Worm (Caenorhabditis elegans) whole organism, L4 larva: Measurements from ENCODE around the gene fbxb-71.

ENCODE experiments used
- F37D6.2 ChIP-seq: sonication (generic microtip); optimal IDR thresholded peaks from 2 replicates; lab custom pipeline; 2016; ENCODE audit warnings: mild to moderate bottlenecking, missing genetic modification characterization, missing compliant biosample characterization
- F49E8.2 ChIP-seq: sonication (generic microtip); optimal IDR thresholded peaks from 2 replicates; lab custom pipeline; 2016; ENCODE audit warnings: missing compliant biosample characterization, mild to moderate bottlenecking, missing genetic modification characterization, borderline replicate concordance
- R02D3.7 ChIP-seq: fragments of 150-350 bp; sonication (generic microtip); optimal IDR thresholded peaks from 3 replicates; lab custom pipeline; 2014; ENCODE audit warnings: missing biosample characterization, missing genetic modification characterization
- T20F7.1 ChIP-seq: fragments of 200-800 bp; sonication (Bioruptor generic); optimal IDR thresholded peaks from 2 replicates; lab custom pipeline; 2018; ENCODE audit warnings: mild to moderate bottlenecking, missing genetic modification characterization, missing compliant biosample characterization
- Y75B8A.6 ChIP-seq: fragments of 200-800 bp; sonication (Bioruptor generic); IDR thresholded peaks from 2 replicates; pipeline ENCODE4 v1.3.6; 2022; ENCODE audit warnings: missing genetic modification reagents, missing genetic modification characterization, missing compliant biosample characterization
- aha-1 ChIP-seq: fragments of 150-350 bp; peaks from one replicate; lab custom pipeline; 2014; ENCODE audit warnings: missing biosample characterization, missing genetic modification characterization
- daf-16 ChIP-seq, 3 experiments: sonication (generic microtip); optimal IDR thresholded peaks; 2 replicates each; lab custom pipeline; 2016 to 2017; ENCODE audit warnings: missing genetic modification characterization in 3 of 3, missing genetic modification reagents in 3 of 3, mild to moderate bottlenecking in 2 of 3, missing compliant biosample characterization in 2 of 3, missing biosample characterization in 1 of 3, moderate library complexity in 1 of 3
- dmd-6 ChIP-seq: fragments of 200-800 bp; sonication (Bioruptor generic); IDR thresholded peaks from 2 replicates; pipeline ENCODE4 v1.3.6; 2022; ENCODE audit warnings: missing genetic modification reagents, missing genetic modification characterization, missing compliant biosample characterization
- dmd-8 ChIP-seq: fragments of 200-800 bp; sonication (Bioruptor generic); IDR thresholded peaks from 2 replicates; pipeline ENCODE4 v1.3.6; 2022; ENCODE audit warnings: missing genetic modification characterization, missing compliant biosample characterization
- dmd-9 ChIP-seq: fragments of 200-800 bp; sonication (Bioruptor generic); IDR thresholded peaks from 2 replicates; pipeline ENCODE4 v1.3.6; 2022; ENCODE audit warnings: missing genetic modification reagents, missing genetic modification characterization, missing compliant biosample characterization
- dve-1 ChIP-seq: sonication (generic microtip); optimal IDR thresholded peaks from 2 replicates; lab custom pipeline; 2017; ENCODE audit warnings: antibody characterized with exemption, mild to moderate bottlenecking, missing genetic modification characterization, missing compliant biosample characterization; ENCODE audit not compliant: insufficient read depth
- egl-27 ChIP-seq: sonication (generic microtip); optimal IDR thresholded peaks from 3 replicates; lab custom pipeline; 2017; ENCODE audit warnings: missing biosample characterization, missing genetic modification reagents, missing genetic modification characterization
- gei-8 ChIP-seq: fragments of 200-800 bp; sonication (Bioruptor generic); optimal IDR thresholded peaks from 2 replicates; lab custom pipeline; 2018; ENCODE audit warnings: mild to moderate bottlenecking, missing genetic modification characterization, missing compliant biosample characterization
- hlh-11 ChIP-seq: fragments of 200-800 bp; sonication (Bioruptor generic); optimal IDR thresholded peaks from 2 replicates; lab custom pipeline; 2018; ENCODE audit warnings: mild to moderate bottlenecking, missing genetic modification characterization, missing compliant biosample characterization
- hlh-30 ChIP-seq: sonication (generic microtip); optimal IDR thresholded peaks from 2 replicates; lab custom pipeline; 2017; ENCODE audit warnings: antibody characterized with exemption, mild to moderate bottlenecking, missing genetic modification characterization, missing compliant biosample characterization; ENCODE audit not compliant: insufficient read depth
- lim-7 ChIP-seq: fragments of 200-800 bp; sonication (Bioruptor generic); IDR thresholded peaks from 2 replicates; pipeline ENCODE4 v1.3.6; 2022; ENCODE audit warnings: missing genetic modification characterization, missing compliant biosample characterization
- lin-1 ChIP-seq: fragments of 200-800 bp; sonication (Bioruptor generic); IDR thresholded peaks from 2 replicates; pipeline ENCODE4 v1.3.6; 2022; ENCODE audit warnings: missing genetic modification reagents, missing genetic modification characterization, missing compliant biosample characterization
- lin-38 ChIP-seq: fragments of 200-800 bp; sonication (Bioruptor generic); IDR thresholded peaks from 2 replicates; pipeline ENCODE4 v1.3.6; 2022; ENCODE audit warnings: missing genetic modification reagents, missing genetic modification characterization, missing compliant biosample characterization
- lir-3 ChIP-seq: sonication (generic microtip); optimal IDR thresholded peaks from 2 replicates; lab custom pipeline; 2016; ENCODE audit warnings: mild to moderate bottlenecking, missing genetic modification characterization, missing compliant biosample characterization
- mdl-1 ChIP-seq, 2 experiments: fragments of 150-350 bp in 1 of 2; sonication (generic microtip) in 1 of 2; optimal IDR thresholded peaks; 2 replicates each; lab custom pipeline; 2014 to 2017; ENCODE audit warnings: missing biosample characterization in 2 of 2, missing genetic modification characterization in 2 of 2
- mxl-3 ChIP-seq: fragments of 200-800 bp; sonication (Bioruptor generic); optimal IDR thresholded peaks from 2 replicates; lab custom pipeline; 2018; ENCODE audit warnings: mild to moderate bottlenecking, missing genetic modification characterization, missing compliant biosample characterization
- nhr-102 ChIP-seq: sonication (generic microtip); optimal IDR thresholded peaks from 2 replicates; lab custom pipeline; 2016; ENCODE audit warnings: mild to moderate bottlenecking, missing genetic modification characterization, moderate library complexity, missing compliant biosample characterization
- nhr-28 ChIP-seq: fragments of 150-350 bp; optimal IDR thresholded peaks from 2 replicates; lab custom pipeline; 2014; ENCODE audit warnings: missing biosample characterization, missing genetic modification characterization
- nhr-41 ChIP-seq: fragments of 200-800 bp; sonication (Bioruptor generic); IDR thresholded peaks from 2 replicates; pipeline ENCODE4 v1.3.6; 2022; ENCODE audit warnings: missing genetic modification reagents, missing genetic modification characterization, missing compliant biosample characterization
- nhr-48 ChIP-seq: sonication (generic microtip); optimal IDR thresholded peaks from 2 replicates; lab custom pipeline; 2016; ENCODE audit warnings: mild to moderate bottlenecking, missing genetic modification characterization, missing compliant biosample characterization
- nhr-77 ChIP-seq: fragments of 150-350 bp; optimal IDR thresholded peaks from 2 replicates; lab custom pipeline; 2014; ENCODE audit warnings: missing biosample characterization, missing genetic modification characterization
- php-3 ChIP-seq: fragments of 200-800 bp; sonication (Bioruptor generic); IDR thresholded peaks from 2 replicates; pipeline ENCODE4 v1.3.6; 2022; ENCODE audit warnings: missing genetic modification reagents, missing genetic modification characterization, missing compliant biosample characterization
- pqm-1 ChIP-seq: sonication (generic microtip); optimal IDR thresholded peaks from 2 replicates; lab custom pipeline; 2017; ENCODE audit warnings: missing biosample characterization, missing genetic modification characterization
- saeg-2 ChIP-seq: fragments of 200-800 bp; sonication (Bioruptor generic); IDR thresholded peaks from 2 replicates; pipeline ENCODE4 v1.3.6; 2022; ENCODE audit warnings: missing genetic modification reagents, missing genetic modification characterization, missing compliant biosample characterization
- spr-3 ChIP-seq: fragments of 200-800 bp; sonication (Bioruptor generic); optimal IDR thresholded peaks from 2 replicates; lab custom pipeline; 2018; ENCODE audit warnings: mild to moderate bottlenecking, missing genetic modification characterization, missing compliant biosample characterization
- tra-1 ChIP-seq: fragments of 200-800 bp; sonication (Bioruptor generic); IDR thresholded peaks from 2 replicates; pipeline ENCODE4 v1.3.6; 2022; ENCODE audit warnings: missing genetic modification reagents, missing genetic modification characterization, missing compliant biosample characterization
- unc-62 ChIP-seq, 3 experiments: fragments of 150-350 bp in 1 of 3; sonication (generic microtip); optimal IDR thresholded peaks in 2 of 3; peaks in 1 of 3; 1 replicate in 1 of 3; 2 replicates in 2 of 3; lab custom pipeline; 2014 to 2017; ENCODE audit warnings: missing biosample characterization in 3 of 3, missing genetic modification characterization in 3 of 3, missing genetic modification reagents in 3 of 3, missing genotype in 1 of 3
- vab-7 ChIP-seq: fragments of 200-800 bp; sonication (Bioruptor generic); IDR thresholded peaks from 2 replicates; pipeline ENCODE4 v1.3.6; 2022; ENCODE audit warnings: missing genetic modification reagents, missing genetic modification characterization, missing compliant biosample characterization
- ztf-7 ChIP-seq: fragments of 150-350 bp; optimal IDR thresholded peaks from 2 replicates; lab custom pipeline; 2014; ENCODE audit warnings: missing biosample characterization, missing genetic modification characterization

fbxb-71 gene

DNA sequence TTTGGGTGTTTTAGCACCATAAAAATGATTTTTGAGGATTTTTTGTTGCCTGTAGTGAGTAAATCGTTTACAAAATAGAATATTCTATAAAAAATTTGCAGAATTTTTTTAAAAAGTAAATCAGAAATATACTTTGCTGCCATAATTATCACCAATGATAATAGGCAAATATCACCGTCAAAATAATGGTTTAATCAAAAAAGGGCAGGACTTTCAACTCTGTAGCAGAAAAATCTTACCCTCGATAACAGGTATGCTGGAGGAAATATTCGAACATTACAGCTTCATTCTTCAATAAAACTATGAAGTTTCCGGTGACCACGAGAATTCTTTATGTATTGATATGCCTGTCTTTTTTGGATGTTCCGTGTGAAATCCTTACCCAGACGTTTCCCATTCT is 26.5 kb downstream of the fbxb-71 start, which contains the start of gene K09C4.4:
TSS of gene K09C4.4 (plus strand) at position 301 of the 400 bp plus-strand sequence.
- TF ChIP-seq daf-16 (GFP tag; optimal IDR thresholded peaks at IDR 0.05; lab: Kevin White, UChicago), result no peak
- TF ChIP-seq daf-16 (tag; optimal IDR thresholded peaks at IDR 0.05; lab: Kevin White, UChicago), result no peak
- peak in 1 of 2 experiments; percentile 18 for TF ChIP-seq unc-62 (GFP tag; optimal IDR thresholded peaks at IDR 0.05 in 1 of 2; lab: Kevin White, UChicago)
- TF ChIP-seq unc-62 (tag; optimal IDR thresholded peaks at IDR 0.05; lab: Kevin White, UChicago), result no peak

DNA sequence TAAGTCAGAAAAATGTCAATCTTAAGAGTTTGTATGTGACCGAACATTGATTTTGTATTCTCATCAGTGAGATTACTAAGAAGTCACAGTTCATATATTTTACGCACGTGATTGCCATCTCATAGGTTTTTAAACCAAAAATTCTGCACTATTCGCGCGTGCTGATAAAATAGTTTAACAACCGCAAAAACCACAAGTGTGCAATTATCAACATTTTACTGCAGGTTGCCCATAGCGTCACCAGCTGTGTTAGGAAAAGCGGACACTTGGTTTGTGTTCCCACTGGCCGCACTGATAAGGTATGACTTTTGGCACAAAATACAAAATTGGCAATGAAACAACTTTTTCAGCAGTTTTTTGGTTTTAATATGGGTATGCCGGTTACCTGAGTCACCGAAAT is 27.4 kb downstream of the fbxb-71 start:
- 0 out of 2 replicates have a peak, but pooled peaks have one; percentile 30 for TF ChIP-seq Y75B8A.6 (GFP tag; lab: Robert Waterston, UW)
- 0 out of 2 replicates have a peak, but pooled peaks have one; percentile 11 for TF ChIP-seq nhr-41
- TF ChIP-seq gei-8 (GFP tag; lab: Kevin White, UChicago), result peak; percentile 84
- peak; percentile 100 for TF ChIP-seq dmd-6 (GFP tag; lab: Robert Waterston, UW)
- peak; percentile 93 for TF ChIP-seq nhr-28 (tag; lab: Kevin White, UChicago)
- TF ChIP-seq egl-27 (tag; lab: Kevin White, UChicago), result no peak
- peak; percentile 91 for TF ChIP-seq dve-1 (tag; lab: Kevin White, UChicago)
- peak; percentile 95 for TF ChIP-seq hlh-11 (tag; lab: Kevin White, UChicago)
- TF ChIP-seq ztf-7 (tag; lab: Kevin White, UChicago), result peak; percentile 4
- TF ChIP-seq tra-1 (GFP tag; lab: Robert Waterston, UW), result peak; percentile 89
- TF ChIP-seq F37D6.2 (tag; lab: Kevin White, UChicago), result no peak
- peak; percentile 94 for TF ChIP-seq nhr-102
- TF ChIP-seq pqm-1 (tag; lab: Kevin White, UChicago), result peak; percentile 90
- no peak for TF ChIP-seq dmd-8 (GFP tag; lab: Robert Waterston, UW)
- peak; percentile 92 for TF ChIP-seq php-3
- TF ChIP-seq spr-3 (GFP tag; lab: Kevin White, UChicago), result no peak
- TF ChIP-seq lir-3 (tag; lab: Kevin White, UChicago), result no peak
- peak; percentile 89 for TF ChIP-seq lin-1 (GFP tag; lab: Robert Waterston, UW)
- TF ChIP-seq nhr-77 (tag; lab: Kevin White, UChicago), result peak; percentile 79
- TF ChIP-seq nhr-48 (tag; lab: Kevin White, UChicago), result peak; percentile 95
- no peak for TF ChIP-seq R02D3.7
- TF ChIP-seq T20F7.1 (GFP tag; lab: Kevin White, UChicago), result peak; percentile 62
- TF ChIP-seq mxl-3, result peak; percentile 39
- TF ChIP-seq daf-16 (GFP tag; optimal IDR thresholded peaks at IDR 0.05; lab: Kevin White, UChicago), result peak in 1 of 2 experiments; percentile 53
- TF ChIP-seq daf-16 (tag; optimal IDR thresholded peaks at IDR 0.05; lab: Kevin White, UChicago), result peak; percentile 82
- TF ChIP-seq mdl-1 (tag; optimal IDR thresholded peaks at IDR 0.05; lab: Kevin White, UChicago), result peak in 1 of 2 experiments; percentile 69
- TF ChIP-seq lim-7 (GFP tag; lab: Robert Waterston, UW), result no peak
- peak; percentile 88 for TF ChIP-seq saeg-2 (GFP tag; lab: Robert Waterston, UW)
- TF ChIP-seq F49E8.2 (tag; lab: Kevin White, UChicago), result no peak
- no peak for TF ChIP-seq dmd-9 (GFP tag; lab: Robert Waterston, UW)
- TF ChIP-seq vab-7 (GFP tag; lab: Robert Waterston, UW), result no peak
- TF ChIP-seq hlh-30 (tag; lab: Kevin White, UChicago), result peak; percentile 68
- TF ChIP-seq aha-1 (tag; lab: Kevin White, UChicago), result peak; percentile 13

DNA sequence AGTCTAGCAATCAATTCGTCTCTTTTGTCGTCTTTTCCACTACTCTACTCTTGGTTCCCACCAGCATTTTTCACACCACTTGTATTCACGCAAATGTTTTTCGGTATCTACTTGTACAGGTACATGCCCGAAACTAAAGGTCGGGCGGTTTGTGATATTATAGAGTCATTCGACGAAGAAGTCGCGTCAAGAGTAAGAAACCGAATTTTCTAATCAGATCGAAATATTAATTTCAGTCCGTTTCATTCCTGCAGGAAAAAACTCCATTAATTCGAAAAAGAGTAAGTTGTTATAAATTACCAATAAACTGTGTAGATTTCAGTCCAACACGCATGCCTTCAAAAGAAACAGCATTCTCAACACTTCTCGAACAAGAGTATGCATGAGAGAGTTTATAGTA is 29.2 kb downstream of the fbxb-71 start:
- TF ChIP-seq unc-62 (GFP tag; optimal IDR thresholded peaks at IDR 0.05 in 1 of 2; lab: Kevin White, UChicago), result peak in 1 of 2 experiments; percentile 93
- TF ChIP-seq unc-62 (tag; optimal IDR thresholded peaks at IDR 0.05; lab: Kevin White, UChicago), result no peak
- TF ChIP-seq lin-38 (GFP tag; lab: Robert Waterston, UW), result no peak
